Fruit fly (Drosophila melanogaster): ENCODE measurements around the gene CG13692.

DNA sequence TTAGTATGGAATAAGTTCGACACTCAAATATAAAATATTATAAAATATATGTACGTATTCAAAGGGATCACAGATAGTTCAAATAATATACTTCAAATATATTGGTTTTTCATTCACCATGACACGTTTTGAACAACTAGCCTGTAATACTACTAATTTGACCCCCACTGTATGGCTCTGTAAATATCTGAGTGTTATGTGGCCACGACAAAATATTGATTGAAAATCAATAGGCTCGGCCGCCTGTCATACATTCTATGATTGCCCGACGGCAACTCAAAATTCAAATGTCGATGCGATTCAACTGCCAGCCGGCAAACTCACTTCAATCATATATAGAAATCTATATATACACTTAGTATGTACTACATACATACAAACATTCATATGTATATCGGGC lies 48.3 kb downstream of the CG13692 start:
- TF ChIP-seq Ets98B (GFP tag; IDR thresholded peaks at IDR 0.05), result no peak
- no peak for TF ChIP-seq D1 (tag; optimal IDR thresholded peaks at IDR 0.05)
- TF ChIP-seq CG9948 (tag; optimal IDR thresholded peaks at IDR 0.05), result no peak
- no peak for TF ChIP-seq gl (tag; optimal IDR thresholded peaks at IDR 0.05)
- no peak for TF ChIP-seq CG8159 (tag; optimal IDR thresholded peaks at IDR 0.05)
- TF ChIP-seq CG8301 (tag; optimal IDR thresholded peaks at IDR 0.05), result no peak
- no peak for TF ChIP-seq CG17806 (tag; optimal IDR thresholded peaks at IDR 0.05)
- TF ChIP-seq EcR (GFP tag; optimal IDR thresholded peaks at IDR 0.05), result no peak
- no peak for TF ChIP-seq Snoo (tag; optimal IDR thresholded peaks at IDR 0.05)
- TF ChIP-seq CG15710 (tag; optimal IDR thresholded peaks at IDR 0.05), result no peak
- TF ChIP-seq CG13204 (GFP tag; optimal IDR thresholded peaks at IDR 0.05), result no peak
- no peak for TF ChIP-seq CG10348 (GFP tag; IDR thresholded peaks at IDR 0.05)
- no peak for TF ChIP-seq Pif1A (GFP tag; optimal IDR thresholded peaks at IDR 0.05)
- no peak for TF ChIP-seq rn (GFP tag; IDR thresholded peaks at IDR 0.05)

All from whole organism, pupa.